Worm (Caenorhabditis elegans) whole organism, L4 larva: ENCODE measurements around the gene F14H3.5.

Experiments
- F10B5.3 ChIP-seq: sonication (generic microtip); optimal IDR thresholded peaks from 2 replicates; lab custom pipeline; 2016; ENCODE audit warnings: mild to moderate bottlenecking, missing genetic modification characterization, missing compliant biosample characterization
- T26A8.4 ChIP-seq: fragments of 200-800 bp; sonication (Bioruptor generic); IDR thresholded peaks from 2 replicates; pipeline ENCODE4 v1.3.6; 2022; ENCODE audit warnings: missing genetic modification characterization, missing compliant biosample characterization
- Y5F2A.4 ChIP-seq: fragments of 200-800 bp; sonication (Bioruptor generic); optimal IDR thresholded peaks from 2 replicates; lab custom pipeline; 2018; ENCODE audit warnings: mild to moderate bottlenecking, missing genetic modification characterization, missing compliant biosample characterization
- ama-1 ChIP-seq: fragments of 150-350 bp; optimal IDR thresholded peaks from 2 replicates; lab custom pipeline; 2014; ENCODE audit warnings: inconsistent platforms, mixed read lengths
- ceh-28 ChIP-seq: fragments of 150-350 bp; optimal IDR thresholded peaks from 2 replicates; lab custom pipeline; 2014; ENCODE audit warnings: missing biosample characterization, missing genetic modification reagents, missing genetic modification characterization
- fos-1 ChIP-seq: fragments of 150-350 bp; optimal IDR thresholded peaks from 2 replicates; lab custom pipeline; 2014; ENCODE audit warnings: missing biosample characterization, missing genetic modification characterization
- lsy-2 ChIP-seq, 2 experiments: fragments of 150-350 bp in 1 of 2; sonication (generic microtip) in 1 of 2; optimal IDR thresholded peaks; 2 replicates each; lab custom pipeline; 2014 to 2017; ENCODE audit warnings: missing biosample characterization in 2 of 2, missing genetic modification characterization in 2 of 2
- nhr-11 ChIP-seq: fragments of 150-350 bp; optimal IDR thresholded peaks from 2 replicates; lab custom pipeline; 2014; ENCODE audit warnings: missing biosample characterization, missing genetic modification characterization
- nhr-237 ChIP-seq: sonication (generic microtip); optimal IDR thresholded peaks from 2 replicates; lab custom pipeline; 2017; ENCODE audit warnings: missing biosample characterization, missing genetic modification characterization
- nhr-28 ChIP-seq: fragments of 150-350 bp; optimal IDR thresholded peaks from 2 replicates; lab custom pipeline; 2014; ENCODE audit warnings: missing biosample characterization, missing genetic modification characterization
- nhr-48 ChIP-seq: sonication (generic microtip); optimal IDR thresholded peaks from 2 replicates; lab custom pipeline; 2016; ENCODE audit warnings: mild to moderate bottlenecking, missing genetic modification characterization, missing compliant biosample characterization
- unc-62 ChIP-seq, 3 experiments: fragments of 150-350 bp in 1 of 3; sonication (generic microtip); optimal IDR thresholded peaks in 2 of 3; peaks in 1 of 3; 1 replicate in 1 of 3; 2 replicates in 2 of 3; lab custom pipeline; 2014 to 2017; ENCODE audit warnings: missing biosample characterization in 3 of 3, missing genetic modification characterization in 3 of 3, missing genetic modification reagents in 3 of 3, missing genotype in 1 of 3

ce11 chrV:16049177-16049576, 7.7 kb downstream of the F14H3.5 start, which contains the start of gene best-12:
- TF ChIP-seq nhr-48 (tag; lab: Kevin White, UChicago) (no peak), lsy-2 (tag; optimal IDR thresholded peaks at IDR 0.05; lab: Kevin White, UChicago) (no peak), F10B5.3 (no peak), T26A8.4 (GFP tag; lab: Robert Waterston, UW) (no peak), fos-1 (tag; lab: Kevin White, UChicago) (no peak), unc-62 (GFP tag; optimal IDR thresholded peaks at IDR 0.05 in 1 of 2; lab: Kevin White, UChicago) (no peak), unc-62 (tag; optimal IDR thresholded peaks at IDR 0.05; lab: Kevin White, UChicago) (no peak), ama-1 (no peak), Y5F2A.4 (no peak), nhr-11 (no peak), ceh-28 (no peak), nhr-28 (no peak), nhr-237 (tag; lab: Kevin White, UChicago) (no peak)
